Worm (Caenorhabditis elegans) whole organism, L2 larva: ENCODE data around the gene cut-6.

Experiments used
- F13H6.1 ChIP-seq: sonication (generic microtip); optimal IDR thresholded peaks from 2 replicates; lab custom pipeline; 2016; ENCODE audit warnings: missing genetic modification characterization, missing compliant biosample characterization
- ZK546.5 ChIP-seq: sonication (generic microtip); optimal IDR thresholded peaks from 2 replicates; lab custom pipeline; 2017; ENCODE audit warnings: missing biosample characterization, missing genetic modification characterization
- aly-2 ChIP-seq: fragments of 150-350 bp; optimal IDR thresholded peaks from 2 replicates; lab custom pipeline; 2014; ENCODE audit warnings: missing biosample characterization, missing genetic modification characterization
- ceh-16 ChIP-seq: fragments of 150-350 bp; optimal IDR thresholded peaks from 2 replicates; lab custom pipeline; 2014; ENCODE audit warnings: missing biosample characterization, missing genetic modification characterization
- lin-39 ChIP-seq: fragments of 150-350 bp; optimal IDR thresholded peaks from 2 replicates; lab custom pipeline; 2014; ENCODE audit warnings: missing biosample characterization, missing genetic modification reagents, missing genetic modification characterization
- mdl-1 ChIP-seq, 2 experiments: fragments of 150-350 bp in 1 of 2; sonication (generic microtip) in 1 of 2; optimal IDR thresholded peaks; 2 replicates each; lab custom pipeline; 2017; ENCODE audit warnings: missing biosample characterization in 2 of 2, missing genetic modification characterization in 2 of 2
- nhr-11 ChIP-seq: fragments of 150-350 bp; optimal IDR thresholded peaks from 2 replicates; lab custom pipeline; 2014; ENCODE audit warnings: missing biosample characterization, missing genetic modification characterization
- nhr-12 ChIP-seq: fragments of 150-350 bp; optimal IDR thresholded peaks from 2 replicates; lab custom pipeline; 2014; ENCODE audit warnings: missing biosample characterization, missing genetic modification characterization
- nhr-23 ChIP-seq: fragments of 150-350 bp; optimal IDR thresholded peaks from 2 replicates; lab custom pipeline; 2014; ENCODE audit warnings: missing biosample characterization, missing genetic modification reagents, missing genetic modification characterization
- nhr-237 ChIP-seq: fragments of 150-350 bp; optimal IDR thresholded peaks from 2 replicates; lab custom pipeline; 2014; ENCODE audit warnings: missing biosample characterization, missing genetic modification characterization
- sma-3 ChIP-seq: sonication (generic microtip); optimal IDR thresholded peaks from 2 replicates; lab custom pipeline; 2016; ENCODE audit warnings: missing genetic modification reagents, missing genetic modification characterization, missing compliant biosample characterization
- unc-62 ChIP-seq: fragments of 150-350 bp; optimal IDR thresholded peaks from 2 replicates; lab custom pipeline; 2014; ENCODE audit warnings: missing biosample characterization, missing genetic modification reagents, missing genetic modification characterization
- zag-1 ChIP-seq: fragments of 150-350 bp; optimal IDR thresholded peaks from 2 replicates; lab custom pipeline; 2014; ENCODE audit warnings: missing biosample characterization, missing genetic modification characterization
- ztf-11 ChIP-seq: sonication (generic microtip); optimal IDR thresholded peaks from 2 replicates; lab custom pipeline; 2017; ENCODE audit warnings: missing biosample characterization, missing genetic modification characterization

DNA sequence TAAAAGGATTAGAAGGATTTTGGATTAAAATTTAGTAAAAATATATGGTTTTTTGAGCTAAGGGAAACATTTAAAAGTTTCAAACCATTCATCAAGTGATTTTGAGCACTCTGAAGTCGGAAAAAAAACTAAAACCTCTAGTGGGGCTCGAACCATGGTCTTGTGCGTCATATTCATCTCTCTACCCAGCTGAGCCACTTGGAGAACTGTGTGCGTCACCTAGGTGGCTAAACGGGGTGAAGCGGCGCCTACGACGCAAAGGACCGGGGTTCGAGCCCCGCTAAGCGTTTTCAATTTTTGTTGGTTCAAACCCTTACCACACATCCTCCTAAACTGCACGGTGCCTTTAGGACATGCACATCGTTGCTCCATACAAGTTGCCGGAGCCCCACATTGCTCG is 49.1 kb downstream of the cut-6 start:
- no peak for TF ChIP-seq unc-62 (GFP tag; lab: Kevin White, UChicago)
- TF ChIP-seq aly-2 (tag; lab: Kevin White, UChicago) = no peak
- TF ChIP-seq ZK546.5 (tag; lab: Kevin White, UChicago) = no peak
- TF ChIP-seq ceh-16 (tag; lab: Kevin White, UChicago) = no peak
- TF ChIP-seq zag-1 = no peak
- no peak for TF ChIP-seq nhr-11
- TF ChIP-seq nhr-23 (tag; lab: Kevin White, UChicago) = no peak
- no peak for TF ChIP-seq nhr-237 (tag; lab: Kevin White, UChicago)
- no peak for TF ChIP-seq nhr-12 (tag; lab: Kevin White, UChicago)
- TF ChIP-seq F13H6.1 (tag; lab: Kevin White, UChicago) = no peak
- no peak for TF ChIP-seq sma-3 (GFP tag; lab: Kevin White, UChicago)
- TF ChIP-seq mdl-1 (tag; optimal IDR thresholded peaks at IDR 0.05; lab: Kevin White, UChicago) = no peak
- TF ChIP-seq ztf-11 = no peak
- TF ChIP-seq lin-39 (tag; lab: Kevin White, UChicago) = no peak
